Fruit fly (Drosophila melanogaster): ENCODE measurements around the gene CG2652.

DNA sequence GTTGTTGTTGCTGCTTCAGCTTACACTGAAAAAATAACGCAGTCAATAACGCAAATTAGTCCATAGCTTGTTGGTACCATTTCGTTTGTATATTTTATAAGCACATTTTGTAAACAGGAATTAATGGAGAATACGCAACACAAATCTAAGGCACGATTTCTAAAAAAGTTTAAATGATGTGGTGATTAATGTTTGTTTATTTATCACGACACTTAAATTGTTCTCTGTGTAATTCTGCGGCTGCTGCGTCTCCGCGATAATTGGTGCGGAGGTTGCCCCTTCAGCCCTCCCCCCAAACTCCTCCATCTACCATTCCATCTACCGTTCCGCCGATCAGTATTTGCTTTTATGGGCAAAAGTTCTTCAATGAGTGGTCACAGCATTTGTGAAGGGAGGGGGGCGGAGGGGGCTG lies 35.3 kb downstream of the CG2652 start:
- TF ChIP-seq usp (GFP tag; optimal IDR thresholded peaks at IDR 0.05) (no peak), psq (optimal IDR thresholded peaks at IDR 0.05) (no peak)
